Worm (Caenorhabditis elegans): ENCODE measurements around the gene F55H2.5.

DNA sequence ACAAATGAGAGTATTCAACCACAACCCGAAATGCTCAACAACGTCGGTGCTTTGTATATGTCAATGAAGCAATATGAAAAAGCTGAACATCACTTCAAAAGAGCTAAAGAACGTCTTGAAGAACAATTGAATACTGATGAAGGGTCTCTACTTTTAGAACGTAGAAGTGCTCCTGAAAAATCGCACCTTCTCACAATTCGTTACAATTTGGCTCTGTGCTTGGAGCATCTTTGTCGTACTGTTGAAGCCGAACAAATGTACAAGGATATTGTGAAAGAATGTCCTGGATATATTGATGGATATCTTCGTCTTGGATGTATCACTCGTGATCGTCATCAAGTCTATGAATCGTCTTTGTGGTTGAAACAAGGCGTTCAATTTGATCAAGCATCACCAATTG is 17.1 kb upstream of the F55H2.5 start:
- TF ChIP-seq ztf-11 (tag; optimal IDR thresholded peaks at IDR 0.05) (no peak), ama-1 (optimal IDR thresholded peaks at IDR 0.05) (no peak)
